Worm (Caenorhabditis elegans): Measurements from ENCODE around the gene rdy-2.

The rdy-2 gene

DNA sequence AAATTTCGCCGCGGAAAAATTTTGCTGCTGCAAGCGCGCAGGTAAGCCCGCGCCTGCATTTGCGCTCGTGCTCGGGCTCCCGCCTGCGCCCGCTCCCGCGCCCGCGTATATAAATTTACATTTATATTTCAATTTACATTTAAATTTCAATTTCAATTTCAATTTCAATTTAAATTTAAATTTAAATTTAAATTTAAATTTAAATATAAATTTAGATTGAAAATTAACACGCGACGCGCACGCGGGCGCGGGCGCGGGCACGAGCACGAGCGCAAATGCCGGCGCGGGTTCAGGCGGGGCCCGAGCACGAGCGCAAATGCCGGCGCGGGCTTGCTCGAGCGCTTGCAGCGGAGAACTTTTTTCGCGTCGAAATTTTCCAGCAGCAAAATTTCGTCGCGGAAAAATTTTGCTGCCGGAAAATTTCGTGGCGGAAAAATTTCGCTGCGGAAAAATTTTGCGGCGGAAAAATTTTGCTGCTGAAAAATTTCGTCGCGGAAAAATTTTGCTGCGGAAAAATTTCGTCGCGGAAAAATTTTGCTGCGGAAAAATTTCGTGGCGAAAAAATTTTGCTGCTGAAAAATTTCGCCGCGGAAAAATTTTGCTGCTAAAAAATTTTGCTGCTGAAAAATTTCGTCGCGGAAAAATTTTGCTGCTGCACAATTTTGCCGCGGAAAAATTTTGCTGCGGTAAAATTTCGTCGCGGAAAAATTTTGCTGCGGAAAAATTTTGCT, 45.2 kb upstream of the rdy-2 start:
- no peak for TF ChIP-seq mab-5 (tag; optimal IDR thresholded peaks at IDR 0.05)
- TF ChIP-seq snpc-4 (tag; optimal IDR thresholded peaks at IDR 0.05): no peak
- TF ChIP-seq ztf-11 (tag; optimal IDR thresholded peaks at IDR 0.05): no peak
- no peak for TF ChIP-seq C34F6.9 (tag; optimal IDR thresholded peaks at IDR 0.05)
- no peak for TF ChIP-seq ztf-4 (tag; optimal IDR thresholded peaks at IDR 0.05)
- TF ChIP-seq zag-1 (tag; optimal IDR thresholded peaks at IDR 0.05): no peak
- TF ChIP-seq sem-4 (tag; optimal IDR thresholded peaks at IDR 0.05): no peak
- TF ChIP-seq skn-1 (tag; optimal IDR thresholded peaks at IDR 0.05): no peak
- no peak for TF ChIP-seq lin-11 (tag; optimal IDR thresholded peaks at IDR 0.05)
- TF ChIP-seq unc-62 (GFP tag; optimal IDR thresholded peaks at IDR 0.05): no peak

DNA sequence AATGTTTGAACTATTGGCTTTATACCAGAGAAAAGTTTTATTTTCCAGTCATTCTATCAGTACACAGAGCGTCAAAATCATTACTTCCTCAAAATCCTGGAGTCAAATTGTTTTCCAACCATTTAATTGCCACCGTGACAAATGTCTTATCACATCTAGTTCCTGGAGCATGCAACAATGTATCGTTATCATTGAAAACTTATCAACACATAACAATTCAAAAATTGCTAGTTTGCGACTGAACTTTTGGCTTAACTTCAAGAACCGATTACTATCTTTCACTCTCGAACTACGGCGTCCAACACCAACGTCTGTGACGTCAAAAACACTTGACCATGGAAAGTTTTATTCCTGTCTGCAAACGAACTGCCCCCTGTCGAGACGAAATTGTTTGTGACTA, 37.3 kb upstream of the rdy-2 start:
- peak; percentile 37 for TF ChIP-seq crh-2 (tag; optimal IDR thresholded peaks at IDR 0.05)
- TF ChIP-seq fos-1 (tag; optimal IDR thresholded peaks at IDR 0.05): peak; percentile 79
- peak; percentile 53 for TF ChIP-seq sma-9 (GFP tag; optimal IDR thresholded peaks at IDR 0.05)
- TF ChIP-seq sma-9 (tag; optimal IDR thresholded peaks at IDR 0.05): no peak
- no peak for TF ChIP-seq unc-39 (tag; optimal IDR thresholded peaks at IDR 0.05)
- TF ChIP-seq ZK546.5 (tag; optimal IDR thresholded peaks at IDR 0.05): no peak

- TF ChIP-seq dmd-4 (tag; optimal IDR thresholded peaks at IDR 0.05) (no peak), nhr-237 (tag; optimal IDR thresholded peaks at IDR 0.05) (no peak), nhr-21 (tag; optimal IDR thresholded peaks at IDR 0.05) (no peak), unc-62 (GFP tag; optimal IDR thresholded peaks at IDR 0.05) (no peak), mab-5 (tag; optimal IDR thresholded peaks at IDR 0.05) (no peak), nhr-6 (tag; optimal IDR thresholded peaks at IDR 0.05) (no peak), snpc-4 (tag; optimal IDR thresholded peaks at IDR 0.05) (no peak), ceh-82 (tag; optimal IDR thresholded peaks at IDR 0.05) (no peak), ceh-16 (tag; optimal IDR thresholded peaks at IDR 0.05) (no peak), mbf-1 (tag; optimal IDR thresholded peaks at IDR 0.05) (no peak), ama-1 (optimal IDR thresholded peaks at IDR 0.05) (no peak), mdl-1 (tag; optimal IDR thresholded peaks at IDR 0.05) (no peak), nhr-129 (tag; optimal IDR thresholded peaks at IDR 0.05) (no peak), nhr-10 (tag; optimal IDR thresholded peaks at IDR 0.05) (no peak), F13H6.1 (tag; optimal IDR thresholded peaks at IDR 0.05) (no peak), elt-3 (tag; optimal IDR thresholded peaks at IDR 0.05) (no peak)
These were observed 35.6 kb upstream of the rdy-2 start for ce11 chrV:13636411-13636810.

ce11 chrV:13634149-13634548, 33.4 kb upstream of the rdy-2 start, which contains the start of gene H37A05.2:
Gene H37A05.2 (minus strand): TSS chrV:13634249.
- no peak for TF ChIP-seq Y55F3AM.14 (GFP tag; optimal IDR thresholded peaks at IDR 0.05)

DNA sequence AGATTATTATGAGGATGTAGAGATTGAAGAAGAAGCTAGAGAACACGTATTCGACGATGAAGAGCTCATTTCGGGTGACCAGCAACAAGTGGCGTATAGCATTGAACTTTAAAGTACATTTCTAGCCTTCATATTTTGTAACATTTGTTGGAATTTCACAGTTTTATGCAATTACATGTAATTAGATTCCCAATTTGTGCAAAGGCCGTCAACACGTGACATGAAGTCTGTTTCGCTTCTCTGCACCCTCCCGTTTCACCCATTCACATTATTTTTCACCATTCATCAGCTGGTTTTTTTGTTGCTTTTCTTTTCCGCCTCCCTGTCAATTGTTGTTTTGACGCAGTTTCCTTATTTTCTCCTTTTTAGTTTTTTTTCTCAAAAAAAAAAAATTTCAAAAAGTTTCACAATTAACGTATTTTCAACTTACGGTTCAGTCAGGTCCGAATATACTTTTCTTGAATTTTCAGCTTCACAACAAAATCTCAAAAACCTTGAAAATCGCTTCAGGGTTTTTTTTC, 26.4 kb upstream of the rdy-2 start, which contains the start of gene sde-2:
Gene sde-2, plus strand, starts transcription at position 471 of the 521 bp plus-strand sequence.
- TF ChIP-seq nhr-237 (tag; optimal IDR thresholded peaks at IDR 0.05): no peak
- TF ChIP-seq C34F6.9 (tag; optimal IDR thresholded peaks at IDR 0.05): peak; percentile 72
- TF ChIP-seq nhr-129 (tag; optimal IDR thresholded peaks at IDR 0.05): peak; percentile 52
- TF ChIP-seq ceh-16 (tag; optimal IDR thresholded peaks at IDR 0.05): no peak
- TF ChIP-seq alr-1 (tag; optimal IDR thresholded peaks at IDR 0.05): no peak
- peak; percentile 8 for TF ChIP-seq unc-55 (GFP tag; optimal IDR thresholded peaks at IDR 0.05)

DNA sequence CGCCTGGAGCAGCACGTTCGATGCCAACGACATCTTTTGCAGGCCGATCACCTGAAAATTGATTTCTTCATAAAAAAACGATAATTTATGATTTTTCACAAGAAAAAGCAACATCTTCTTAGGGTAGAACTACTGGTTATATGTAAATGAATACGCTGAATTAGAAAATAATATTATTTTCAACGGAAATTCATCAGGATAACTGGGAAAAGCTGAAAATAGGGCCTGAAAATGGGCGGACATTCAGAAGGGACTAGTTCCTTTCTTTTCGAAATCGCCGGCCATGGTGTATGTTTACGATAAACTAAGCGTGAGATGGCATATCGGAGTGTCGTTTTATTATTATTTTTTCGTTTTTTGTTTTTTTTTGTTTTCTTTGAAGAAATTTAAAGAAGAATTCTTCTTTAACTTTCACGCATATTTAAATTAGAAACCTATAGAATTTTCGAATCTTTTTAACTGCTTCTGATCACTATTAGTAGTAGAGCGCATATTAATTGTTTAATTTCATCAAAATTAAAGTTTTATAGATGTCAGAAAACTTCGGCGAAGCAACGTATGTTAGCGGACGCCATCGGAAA, 24.8 kb upstream of the rdy-2 start, which contains the start of the genes nduv-2 and F53F4.12:
Gene nduv-2, minus strand, starts transcription at position 51 of the 581 bp plus-strand sequence.
Gene F53F4.12, plus strand, starts transcription at position 531 of the 581 bp plus-strand sequence.
- TF ChIP-seq nhr-237 (tag; optimal IDR thresholded peaks at IDR 0.05) (no peak), unc-55 (GFP tag; optimal IDR thresholded peaks at IDR 0.05) (peak; percentile 70), R02D3.7 (tag; optimal IDR thresholded peaks at IDR 0.05) (peak; percentile 23), nhr-129 (tag; optimal IDR thresholded peaks at IDR 0.05) (peak; percentile 33), C34F6.9 (tag; optimal IDR thresholded peaks at IDR 0.05) (peak; percentile 42), Y55F3AM.14 (GFP tag; optimal IDR thresholded peaks at IDR 0.05) (no peak), lin-11 (tag; optimal IDR thresholded peaks at IDR 0.05) (peak; percentile 10)
